Worm (Caenorhabditis elegans) whole organism, L2 larva: ENCODE results near the gene Y42G9A.3.

Experiments
- F13H6.1 ChIP-seq: sonication (generic microtip); optimal IDR thresholded peaks from 2 replicates; lab custom pipeline; 2016; ENCODE audit warnings: missing genetic modification characterization, missing compliant biosample characterization
- blmp-1 ChIP-seq: sonication (generic microtip); optimal IDR thresholded peaks from 2 replicates; lab custom pipeline; 2017; ENCODE audit warnings: missing genetic modification characterization, mild to moderate bottlenecking, missing compliant biosample characterization, antibody characterized with exemption, moderate library complexity; ENCODE audit not compliant: insufficient read depth
- egl-27 ChIP-seq: sonication (generic microtip); optimal IDR thresholded peaks from 3 replicates; lab custom pipeline; 2017; ENCODE audit warnings: missing biosample characterization, missing genetic modification reagents, missing genetic modification characterization
- elt-1 ChIP-seq: fragments of 150-350 bp; optimal IDR thresholded peaks from 2 replicates; lab custom pipeline; 2014; ENCODE audit warnings: missing biosample characterization, missing genetic modification characterization
- unc-62 ChIP-seq: fragments of 150-350 bp; optimal IDR thresholded peaks from 2 replicates; lab custom pipeline; 2014; ENCODE audit warnings: missing biosample characterization, missing genetic modification reagents, missing genetic modification characterization

- TF ChIP-seq elt-1 (no peak), blmp-1 (tag; lab: Kevin White, UChicago) (no peak), egl-27 (tag; lab: Kevin White, UChicago) (no peak), F13H6.1 (tag; lab: Kevin White, UChicago) (no peak), unc-62 (GFP tag; lab: Kevin White, UChicago) (no peak)
These were observed 43.3 kb upstream of the Y42G9A.3 start, which contains the start of gene C05D10.4 for ce11 chrIII:6102762-6103161.
